Worm (Caenorhabditis elegans): ENCODE results near the gene F40F11.3.
A peak's percentile ranks its signal among the peaks of the same experiment; 100 is the strongest.

DNA sequence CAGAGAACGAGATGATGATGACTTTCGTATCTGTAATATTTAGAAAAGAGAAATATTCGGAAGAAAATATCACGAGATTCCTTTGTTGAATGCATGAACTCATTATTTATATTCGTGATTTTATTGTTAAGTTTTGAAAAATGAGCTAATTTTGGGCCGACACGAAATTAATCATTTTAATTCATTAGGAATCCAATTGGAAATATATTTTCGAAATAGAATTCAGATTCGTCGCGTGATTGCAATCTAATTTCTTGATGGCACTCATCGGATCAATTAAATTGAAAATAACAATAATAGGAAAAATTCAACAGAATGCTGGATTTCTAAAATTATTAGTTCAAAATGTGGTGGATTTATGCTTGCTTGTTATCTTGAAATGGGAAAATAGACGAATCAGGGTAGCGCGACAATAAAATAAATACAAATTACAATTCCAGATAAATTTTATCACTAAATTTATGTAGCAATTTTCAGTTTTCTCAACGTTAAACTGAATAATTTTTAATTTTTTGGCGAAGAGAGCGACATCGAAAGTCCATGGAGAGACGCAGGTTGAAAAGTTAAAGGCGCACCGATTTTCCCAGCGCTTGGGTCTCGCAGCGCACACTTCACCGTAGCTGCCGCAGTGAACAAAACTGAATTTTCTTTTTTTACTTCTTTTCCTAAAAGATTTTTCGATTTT, 8.1 kb upstream of the F40F11.3 start:
- TF ChIP-seq tbx-37 (GFP tag; conservative IDR thresholded peaks at IDR 0.05): peak; percentile 30
- peak; percentile 23 for TF ChIP-seq hmg-4 (GFP tag; optimal IDR thresholded peaks at IDR 0.05)
- TF ChIP-seq ets-7 (tag; optimal IDR thresholded peaks at IDR 0.05): no peak
- peak; percentile 11 for TF ChIP-seq ceh-36 (tag; optimal IDR thresholded peaks at IDR 0.05)
- TF ChIP-seq tra-4 (tag; optimal IDR thresholded peaks at IDR 0.05): peak; percentile 41
- TF ChIP-seq ama-1 (optimal IDR thresholded peaks at IDR 0.05): peak; percentile 71
